Fruit fly (Drosophila melanogaster) whole organism, adult: ENCODE data around the gene Vsx1.

Experiments used
- CG1620 ChIP-seq: fragments of 200-800 bp; sonication (Bioruptor generic); optimal IDR thresholded peaks from 2 replicates; lab custom pipeline; 2016; ENCODE audit warnings: missing biosample characterization, missing genetic modification characterization
- kay ChIP-seq: fragments of 200-800 bp; sonication (Bioruptor generic); peaks from one replicate; lab custom pipeline; 2016; ENCODE audit warnings: missing biosample characterization, missing genetic modification characterization, borderline replicate concordance

- no peak for TF ChIP-seq CG1620 (GFP tag; lab: Kevin White, UChicago)
- TF ChIP-seq kay (GFP tag; lab: Kevin White, UChicago) = no peak
These were observed 22.2 kb downstream of the Vsx1 start, which contains the start of gene CG34434 for dm6 chrX:5616270-5616669.
